Worm (Caenorhabditis elegans) whole organism, young adult: Measurements from ENCODE around the gene mcm-3.

Experiments used
- F49E8.2 ChIP-seq: sonication (generic microtip); optimal IDR thresholded peaks from 3 replicates; lab custom pipeline; 2017; ENCODE audit warnings: missing genetic modification characterization, mild to moderate bottlenecking, missing compliant biosample characterization, antibody characterized with exemption, moderate library complexity; ENCODE audit not compliant: insufficient read depth
- T07F8.4 ChIP-seq: sonication (generic microtip); optimal IDR thresholded peaks from 2 replicates; lab custom pipeline; 2016; ENCODE audit warnings: mild to moderate bottlenecking, missing genetic modification characterization, moderate library complexity, missing compliant biosample characterization
- egl-18 ChIP-seq: fragments of 200-800 bp; sonication (Bioruptor generic); IDR thresholded peaks from 2 replicates; pipeline ENCODE4 v1.3.6; 2022; ENCODE audit warnings: missing genetic modification reagents, missing genetic modification characterization, missing compliant biosample characterization
- hlh-12 ChIP-seq: sonication (generic microtip); optimal IDR thresholded peaks from 2 replicates; lab custom pipeline; 2016; ENCODE audit warnings: missing genetic modification characterization, missing compliant biosample characterization
- lin-40 ChIP-seq: sonication (generic microtip); optimal IDR thresholded peaks from 2 replicates; lab custom pipeline; 2016; ENCODE audit warnings: missing genetic modification characterization, mild to moderate bottlenecking, missing compliant biosample characterization, missing genotype, missing genetic modification reagents
- madf-10 ChIP-seq: sonication (generic microtip); optimal IDR thresholded peaks from 2 replicates; lab custom pipeline; 2016; ENCODE audit warnings: mild to moderate bottlenecking, missing genetic modification characterization, missing compliant biosample characterization
- mxl-1 ChIP-seq: sonication (generic microtip); optimal IDR thresholded peaks from 2 replicates; lab custom pipeline; 2016; ENCODE audit warnings: missing genetic modification characterization, missing compliant biosample characterization
- pha-4 ChIP-seq: fragments of 150-350 bp; sonication (generic microtip); optimal IDR thresholded peaks from 2 replicates; lab custom pipeline; 2014; ENCODE audit warnings: missing biosample characterization, missing genetic modification reagents, missing genetic modification characterization
- tlf-1 ChIP-seq: fragments of 200-800 bp; sonication (Bioruptor generic); optimal IDR thresholded peaks from 2 replicates; lab custom pipeline; 2018; ENCODE audit warnings: mild to moderate bottlenecking, missing genetic modification characterization, missing compliant biosample characterization

DNA sequence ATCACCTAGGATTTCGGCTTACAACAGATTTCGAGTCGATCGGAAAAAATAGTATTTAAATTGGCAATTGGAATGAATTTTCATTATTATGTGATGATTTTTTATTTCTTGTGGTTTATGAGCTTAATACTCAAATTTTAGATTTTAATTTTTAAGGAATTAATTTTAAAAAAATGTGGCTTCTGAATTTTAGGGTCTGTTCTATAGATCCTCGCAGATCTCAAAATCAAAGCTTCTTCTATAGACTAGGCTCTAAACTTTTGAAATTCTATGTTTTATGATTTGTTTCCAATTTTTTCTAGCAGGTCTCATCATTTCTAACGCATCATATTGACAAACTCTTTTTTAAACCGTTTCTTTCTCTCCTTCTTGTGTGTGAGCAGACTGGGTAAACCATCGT is 33.3 kb upstream of the mcm-3 start, which contains the start of gene txt-12:
- no peak for TF ChIP-seq lin-40
- TF ChIP-seq tlf-1 (GFP tag; lab: Kevin White, UChicago) = no peak
- TF ChIP-seq hlh-12 (tag; lab: Kevin White, UChicago) = no peak
- no peak for TF ChIP-seq pha-4 (tag; lab: Kevin White, UChicago)
- TF ChIP-seq mxl-1 (tag; lab: Kevin White, UChicago) = no peak
- TF ChIP-seq madf-10 (tag; lab: Kevin White, UChicago) = no peak
- no peak for TF ChIP-seq egl-18 (GFP tag; lab: Robert Waterston, UW)
- TF ChIP-seq T07F8.4 (tag; lab: Kevin White, UChicago) = no peak
- no peak for TF ChIP-seq F49E8.2 (tag; lab: Kevin White, UChicago)
